Worm (Caenorhabditis elegans) whole organism, young adult: ENCODE data around the gene tatn-1.

ENCODE experiments used
- B0336.3 ChIP-seq: fragments of 200-800 bp; sonication (Bioruptor generic); IDR thresholded peaks from 2 replicates; pipeline ENCODE4 v1.3.6; 2022; ENCODE audit warnings: missing genetic modification characterization, missing compliant biosample characterization
- F37B4.10 ChIP-seq: fragments of 200-800 bp; sonication (Bioruptor generic); IDR thresholded peaks from 2 replicates; pipeline ENCODE4 v1.3.6; 2022; ENCODE audit warnings: missing genetic modification characterization, missing compliant biosample characterization
- Y53G8AR.9 ChIP-seq: fragments of 200-800 bp; sonication (Bioruptor generic); conservative IDR thresholded peaks from 2 replicates; pipeline ENCODE4 v1.3.6; 2022; ENCODE audit warnings: missing genetic modification reagents, missing genetic modification characterization, missing compliant biosample characterization
- ekl-4 ChIP-seq: fragments of 200-800 bp; sonication (Bioruptor generic); IDR thresholded peaks from 2 replicates; pipeline ENCODE4 v1.3.6; 2022; ENCODE audit warnings: missing genetic modification reagents, missing genetic modification characterization, missing compliant biosample characterization

DNA sequence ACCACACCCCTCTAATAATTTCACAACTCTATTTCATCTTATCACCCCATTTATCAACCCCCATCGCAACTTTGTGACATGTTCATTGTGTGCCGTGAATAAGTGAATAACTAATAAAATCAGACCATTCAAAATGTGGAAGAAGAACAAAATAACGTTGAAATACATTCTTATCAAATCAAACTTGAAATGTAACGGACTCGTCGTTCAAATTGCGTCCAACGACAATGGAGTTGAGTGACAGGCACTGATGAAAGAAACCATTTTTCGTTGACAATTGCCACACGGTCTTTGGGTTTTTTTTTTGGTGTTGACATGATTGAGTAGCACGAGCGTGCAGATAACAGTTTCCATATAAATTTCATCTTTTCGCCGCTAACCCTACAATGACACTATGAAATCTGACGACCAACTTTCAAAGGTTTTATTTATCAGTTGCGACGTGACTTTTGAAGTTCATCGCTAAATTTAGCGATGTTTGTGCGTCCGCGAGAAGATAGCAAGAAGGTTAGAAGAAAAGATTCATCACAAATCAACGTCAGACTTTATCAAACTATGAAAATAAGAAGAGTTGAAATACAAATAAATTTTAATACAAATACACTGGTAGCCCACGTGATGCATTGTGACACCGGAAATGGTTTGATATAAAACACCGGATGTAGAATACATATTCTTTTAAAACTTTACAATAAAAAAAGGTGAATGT, 7.2 kb upstream of the tatn-1 start:
- TF ChIP-seq Y53G8AR.9 (GFP tag; lab: Robert Waterston, UW) (no peak), ekl-4 (GFP tag; lab: Robert Waterston, UW) (no peak), B0336.3 (GFP tag; lab: Robert Waterston, UW) (peak; percentile 72), F37B4.10 (no peak)
